Fruit fly (Drosophila melanogaster) whole organism, embryonic: ENCODE results near the gene CG14803.

Source experiments
- Blimp-1 ChIP-seq: fragments of 200-800 bp; sonication (Bioruptor generic); optimal IDR thresholded peaks from 3 replicates; lab custom pipeline; 2018; ENCODE audit warnings: missing biosample characterization, missing genetic modification characterization, mild to moderate bottlenecking, moderate library complexity, missing genetic modification reagents
- BtbVII ChIP-seq: fragments of 200-800 bp; sonication (Bioruptor generic); optimal IDR thresholded peaks from 3 replicates; lab custom pipeline; 2017; ENCODE audit warnings: missing biosample characterization, mild to moderate bottlenecking, missing genetic modification characterization
- CG10543 ChIP-seq: fragments of 200-800 bp; sonication (Bioruptor generic); optimal IDR thresholded peaks from 3 replicates; lab custom pipeline; 2017; ENCODE audit warnings: missing biosample characterization, mild to moderate bottlenecking, missing genetic modification characterization, moderate library complexity
- CG11085 ChIP-seq: fragments of 200-800 bp; sonication (Bioruptor generic); IDR thresholded peaks from 2 replicates; pipeline ENCODE4 v1.3.6; 2022; ENCODE audit warnings: missing biosample characterization, missing genetic modification characterization
- CG11695 ChIP-seq: fragments of 200-800 bp; sonication (Bioruptor generic); IDR thresholded peaks from 3 replicates; pipeline ENCODE4 v1.3.6; 2022; ENCODE audit warnings: missing biosample characterization, missing genetic modification characterization
- CG12071 ChIP-seq: fragments of 200-800 bp; sonication (Bioruptor generic); optimal IDR thresholded peaks from 3 replicates; lab custom pipeline; 2018; ENCODE audit warnings: missing biosample characterization, mild to moderate bottlenecking, missing genetic modification characterization
- CG12104 ChIP-seq: fragments of 200-800 bp; sonication (Bioruptor generic); optimal IDR thresholded peaks from 3 replicates; lab custom pipeline; 2016; ENCODE audit warnings: missing biosample characterization, missing genetic modification characterization
- CG12659 ChIP-seq: fragments of 200-800 bp; sonication (Bioruptor generic); optimal IDR thresholded peaks from 3 replicates; lab custom pipeline; 2017; ENCODE audit warnings: mild to moderate bottlenecking, missing biosample characterization, missing genetic modification reagents, missing genetic modification characterization
- CG14710 ChIP-seq: fragments of 200-800 bp; sonication (Bioruptor generic); optimal IDR thresholded peaks from 3 replicates; lab custom pipeline; 2019; ENCODE audit warnings: missing biosample characterization, mild to moderate bottlenecking, missing genetic modification characterization, moderate library complexity
- CG1529 ChIP-seq: fragments of 200-800 bp; sonication (Bioruptor generic); optimal IDR thresholded peaks from 3 replicates; lab custom pipeline; 2018; ENCODE audit warnings: missing biosample characterization, missing genetic modification characterization
- CG17359 ChIP-seq: fragments of 200-800 bp; sonication (Bioruptor generic); optimal IDR thresholded peaks from 3 replicates; lab custom pipeline; 2018; ENCODE audit warnings: missing biosample characterization, mild to moderate bottlenecking, missing genetic modification characterization, moderate library complexity
- CG2875 ChIP-seq: fragments of 200-800 bp; sonication (Bioruptor generic); optimal IDR thresholded peaks from 2 replicates; lab custom pipeline; 2017; ENCODE audit warnings: missing biosample characterization, mild to moderate bottlenecking, missing genetic modification characterization, missing genetic modification reagents
- CG30431 ChIP-seq: fragments of 200-800 bp; sonication (Bioruptor generic); optimal IDR thresholded peaks from 2 replicates; lab custom pipeline; 2017; ENCODE audit warnings: missing biosample characterization, missing genetic modification characterization
- CG32772 ChIP-seq: fragments of 200-800 bp; sonication (Bioruptor generic); IDR thresholded peaks from 2 replicates; pipeline ENCODE4 v1.3.6; 2022; ENCODE audit warnings: missing biosample characterization, missing genetic modification characterization
- CG3281 ChIP-seq: fragments of 200-800 bp; sonication (Bioruptor generic); optimal IDR thresholded peaks from 3 replicates; lab custom pipeline; 2017; ENCODE audit warnings: missing biosample characterization, mild to moderate bottlenecking, missing genetic modification characterization
- CG33213 ChIP-seq: fragments of 200-800 bp; sonication (Bioruptor generic); optimal IDR thresholded peaks from 3 replicates; lab custom pipeline; 2016; ENCODE audit warnings: missing biosample characterization, missing genetic modification characterization
- CG6765 ChIP-seq: fragments of 200-800 bp; sonication (Bioruptor generic); optimal IDR thresholded peaks from 3 replicates; lab custom pipeline; 2017; ENCODE audit warnings: missing biosample characterization, mild to moderate bottlenecking, missing genetic modification characterization
- CG7357 ChIP-seq: fragments of 200-800 bp; sonication (Bioruptor generic); IDR thresholded peaks from 3 replicates; pipeline ENCODE4 v1.3.6; 2022; ENCODE audit warnings: missing biosample characterization, missing genetic modification characterization
- CG7928 ChIP-seq: fragments of 200-800 bp; sonication (Bioruptor generic); optimal IDR thresholded peaks from 2 replicates; lab custom pipeline; 2017; ENCODE audit warnings: missing biosample characterization, mild to moderate bottlenecking, missing genetic modification characterization
- CG8281 ChIP-seq: fragments of 200-800 bp; sonication (Bioruptor generic); optimal IDR thresholded peaks from 2 replicates; lab custom pipeline; 2018; ENCODE audit warnings: missing biosample characterization, mild to moderate bottlenecking, missing genetic modification characterization, moderate library complexity
- CG8924 ChIP-seq: fragments of 200-800 bp; optimal IDR thresholded peaks from 3 replicates; lab custom pipeline; 2019; ENCODE audit warnings: missing biosample characterization, mild to moderate bottlenecking, missing genetic modification characterization, moderate library complexity
- CG9215 ChIP-seq: fragments of 200-800 bp; sonication (Bioruptor generic); IDR thresholded peaks from 2 replicates; pipeline ENCODE4 v1.3.6; 2022; ENCODE audit warnings: missing biosample characterization, missing genetic modification characterization
- Deaf1 ChIP-seq: fragments of 200-800 bp; optimal IDR thresholded peaks from 3 replicates; lab custom pipeline; 2019; ENCODE audit warnings: missing biosample characterization, mild to moderate bottlenecking, missing genetic modification characterization, moderate library complexity
- E2f2 ChIP-seq: fragments of 200-800 bp; sonication (Bioruptor generic); IDR thresholded peaks from 2 replicates; pipeline ENCODE4 v1.3.6; 2022; ENCODE audit warnings: missing biosample characterization, missing genetic modification characterization
- Eip74EF ChIP-seq, 2 experiments: fragments of 200-800 bp in 1 of 2; fragments of >200 bp in 1 of 2; sonication (Bioruptor generic) in 1 of 2; optimal IDR thresholded peaks; 2 replicates each; lab custom pipeline; 2017 to 2019; ENCODE audit warnings: missing biosample characterization in 2 of 2, missing genetic modification characterization in 2 of 2, mild to moderate bottlenecking in 1 of 2, moderate library complexity in 1 of 2
- Elba2 ChIP-seq: fragments of 200-800 bp; sonication (Bioruptor generic); optimal IDR thresholded peaks from 3 replicates; lab custom pipeline; 2016; ENCODE audit warnings: missing biosample characterization, missing genetic modification characterization
- Gsc ChIP-seq: fragments of 200-800 bp; sonication (Bioruptor generic); IDR thresholded peaks from 2 replicates; pipeline ENCODE4 v1.3.6; 2022; ENCODE audit warnings: missing biosample characterization, missing genetic modification characterization
- HLH54F ChIP-seq: fragments of 200-800 bp; sonication (Bioruptor generic); optimal IDR thresholded peaks from 3 replicates; lab custom pipeline; 2016; ENCODE audit warnings: missing biosample characterization, missing genetic modification characterization
- Hsf ChIP-seq: fragments of 200-800 bp; sonication (Bioruptor generic); optimal IDR thresholded peaks from 3 replicates; lab custom pipeline; 2016; ENCODE audit warnings: missing biosample characterization, missing genetic modification characterization
- Ravus ChIP-seq: fragments of 200-800 bp; sonication (Bioruptor generic); IDR thresholded peaks from 2 replicates; pipeline ENCODE4 v1.3.6; 2022; ENCODE audit warnings: missing biosample characterization, missing genetic modification characterization
- Rx ChIP-seq: fragments of 200-800 bp; sonication (Bioruptor generic); IDR thresholded peaks from 2 replicates; pipeline ENCODE4 v1.3.6; 2022; ENCODE audit warnings: missing biosample characterization, missing genetic modification characterization
- Sin3A ChIP-seq: fragments of >200 bp; optimal IDR thresholded peaks from 2 replicates; lab custom pipeline; 2018
- Spps ChIP-seq: fragments of 200-800 bp; sonication (Bioruptor generic); optimal IDR thresholded peaks from 2 replicates; lab custom pipeline; 2018; ENCODE audit warnings: missing biosample characterization, mild to moderate bottlenecking, missing genetic modification characterization
- Sry-δ ChIP-seq: fragments of 200-800 bp; sonication (Bioruptor generic); optimal IDR thresholded peaks from 2 replicates; lab custom pipeline; 2016; ENCODE audit warnings: missing biosample characterization, missing genetic modification characterization
- Tbp ChIP-seq: fragments of >200 bp; optimal IDR thresholded peaks from 2 replicates; lab custom pipeline; 2018; ENCODE audit warnings: missing biosample characterization, missing genetic modification characterization
- Xrp1 ChIP-seq: fragments of 200-800 bp; sonication (Bioruptor generic); IDR thresholded peaks from 2 replicates; pipeline ENCODE4 v1.3.6; 2022; ENCODE audit warnings: missing biosample characterization, missing genetic modification characterization
- chm ChIP-seq: fragments of 200-800 bp; sonication (Bioruptor generic); IDR thresholded peaks from 2 replicates; pipeline ENCODE4 v1.3.6; 2022; ENCODE audit warnings: missing biosample characterization, missing genetic modification characterization
- cwo ChIP-seq: fragments of 200-800 bp; sonication (Bioruptor generic); optimal IDR thresholded peaks from 3 replicates; lab custom pipeline; 2017; ENCODE audit warnings: missing biosample characterization, missing genetic modification characterization, mild to moderate bottlenecking, moderate library complexity, missing genetic modification reagents
- dpn ChIP-seq, 2 experiments: fragments of 200-800 bp; sonication (Bioruptor generic); optimal IDR thresholded peaks; 3 replicates each; lab custom pipeline; 2016; ENCODE audit warnings: missing biosample characterization in 2 of 2, missing genetic modification characterization in 2 of 2
- eyg ChIP-seq: fragments of 200-800 bp; sonication (Bioruptor generic); optimal IDR thresholded peaks from 3 replicates; lab custom pipeline; 2016; ENCODE audit warnings: missing biosample characterization, missing genetic modification characterization
- gfzf ChIP-seq: fragments of 200-800 bp; sonication (Bioruptor generic); optimal IDR thresholded peaks from 2 replicates; lab custom pipeline; 2016; ENCODE audit warnings: missing biosample characterization, mild to moderate bottlenecking, missing genetic modification characterization, moderate library complexity
- hkb ChIP-seq, 2 experiments: fragments of 200-800 bp in 1 of 2; fragments of >200 bp in 1 of 2; sonication (Bioruptor generic) in 1 of 2; IDR thresholded peaks in 1 of 2; optimal IDR thresholded peaks in 1 of 2; 2 replicates each; pipeline versions ENCODE4 v1.3.6 to Lab custom; 2017 to 2022; ENCODE audit warnings: missing biosample characterization in 1 of 2, missing genetic modification characterization in 1 of 2
- jigr1 ChIP-seq: fragments of 200-800 bp; sonication (Bioruptor generic); IDR thresholded peaks from 3 replicates; pipeline ENCODE4 v1.3.6; 2022; ENCODE audit warnings: missing biosample characterization, missing genetic modification characterization
- nom ChIP-seq: fragments of 200-800 bp; sonication (Bioruptor generic); optimal IDR thresholded peaks from 2 replicates; lab custom pipeline; 2017; ENCODE audit warnings: missing biosample characterization, missing genetic modification characterization, mild to moderate bottlenecking, moderate library complexity, missing genetic modification reagents
- pan ChIP-seq, 4 experiments: fragments of >200 bp in 3 of 4; fragments of 200-800 bp in 1 of 4; sonication (Bioruptor generic) in 1 of 4; optimal IDR thresholded peaks in 3 of 4; IDR thresholded peaks in 1 of 4; 2 replicates each; pipeline versions ENCODE4 v1.3.6 to Lab custom; 2017 to 2022; ENCODE audit warnings: missing biosample characterization in 2 of 4, missing genetic modification characterization in 2 of 4, mixed read lengths in 1 of 4
- pho ChIP-seq: fragments of 200-800 bp; sonication (Bioruptor generic); optimal IDR thresholded peaks from 2 replicates; lab custom pipeline; 2016; ENCODE audit warnings: missing biosample characterization, missing genetic modification characterization
- pros ChIP-seq: fragments of 200-800 bp; sonication (Bioruptor generic); optimal IDR thresholded peaks from 3 replicates; lab custom pipeline; 2019; ENCODE audit warnings: missing biosample characterization, mild to moderate bottlenecking, missing genetic modification characterization, moderate library complexity
- run ChIP-seq: fragments of 200-800 bp; sonication (Bioruptor generic); optimal IDR thresholded peaks from 3 replicates; lab custom pipeline; 2018; ENCODE audit warnings: missing biosample characterization, mild to moderate bottlenecking, missing genetic modification characterization
- slp2 ChIP-seq: fragments of 200-800 bp; sonication (Bioruptor generic); optimal IDR thresholded peaks from 2 replicates; lab custom pipeline; 2016; ENCODE audit warnings: missing biosample characterization, missing genetic modification characterization

The CG14803 gene

DNA sequence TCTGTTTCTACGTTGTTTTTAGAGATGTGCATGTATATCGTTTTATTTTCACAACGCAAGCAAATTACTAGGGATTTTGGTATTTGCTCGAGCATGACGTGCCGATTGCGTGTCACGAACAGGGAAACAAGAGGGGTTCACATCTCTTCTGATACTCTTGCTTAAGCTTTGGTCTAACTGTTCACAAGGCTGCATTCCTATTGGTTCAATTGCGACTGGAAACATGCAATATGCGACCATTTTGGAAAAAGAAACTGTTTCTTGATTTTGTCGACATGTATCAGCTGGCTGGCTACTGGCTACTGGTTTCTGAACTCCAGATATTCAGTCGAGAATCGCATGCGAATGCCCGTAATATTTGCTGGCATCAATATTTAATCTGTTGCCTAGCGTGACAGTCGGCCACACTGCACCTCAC lies 11.5 kb downstream of the CG14803 start, which contains the start of gene Coa8 (continued):
- no peak for TF ChIP-seq Tbp (GFP tag; lab: Kevin White, UChicago)
- no peak for TF ChIP-seq CG14710 (tag; lab: Kevin White, UChicago)
- peak; percentile 7 for TF ChIP-seq CG8924 (tag; lab: Kevin White, UChicago)
- TF ChIP-seq HLH54F (GFP tag; lab: Kevin White, UChicago) = peak; percentile 43
- TF ChIP-seq E2f2 (GFP tag; lab: Robert Waterston, UW) = 0 out of 2 replicates have a peak, but pooled peaks have one; percentile 18
- no peak for TF ChIP-seq slp2 (GFP tag; lab: Kevin White, UChicago)
- TF ChIP-seq Xrp1 (GFP tag; lab: Robert Waterston, UW) = peak; percentile 44
- TF ChIP-seq Blimp-1 (GFP tag; lab: Kevin White, UChicago) = peak; percentile 2
- TF ChIP-seq CG9215 = peak; percentile 50
- no peak for TF ChIP-seq Deaf1 (tag; lab: Kevin White, UChicago)
- TF ChIP-seq Elba2 (GFP tag; lab: Kevin White, UChicago) = peak; percentile 22
- TF ChIP-seq pho (GFP tag; lab: Kevin White, UChicago) = peak; percentile 44
- no peak for TF ChIP-seq chm (GFP tag; lab: Robert Waterston, UW)
- no peak for TF ChIP-seq Eip74EF (GFP tag; optimal IDR thresholded peaks at IDR 0.05; lab: Kevin White, UChicago)
- TF ChIP-seq CG10543 (GFP tag; lab: Kevin White, UChicago) = no peak
- TF ChIP-seq CG7928 (GFP tag; lab: Kevin White, UChicago) = no peak
- no peak for TF ChIP-seq pan (optimal IDR thresholded peaks at IDR 0.05; lab: Kevin White, UChicago)
- peak in 1 of 2 experiments; percentile 54 for TF ChIP-seq pan (GFP tag; optimal IDR thresholded peaks at IDR 0.05 in 1 of 2, IDR thresholded peaks at IDR 0.05 in 1 of 2)
- 0 out of 2 replicates have a peak, but pooled peaks have one; percentile 47 for TF ChIP-seq CG32772 (GFP tag; lab: Robert Waterston, UW)
- TF ChIP-seq CG12071 (GFP tag; lab: Kevin White, UChicago) = no peak
- TF ChIP-seq Ravus (GFP tag; lab: Robert Waterston, UW) = no peak; the same call in 1 of the 2 replicates
- peak; percentile 39 for TF ChIP-seq Sin3A (lab: Kevin White, UChicago)
- TF ChIP-seq BtbVII (GFP tag; lab: Kevin White, UChicago) = peak; percentile 10
- no peak for TF ChIP-seq jigr1 (GFP tag; lab: Robert Waterston, UW)
- TF ChIP-seq dpn (GFP tag; optimal IDR thresholded peaks at IDR 0.05; lab: Kevin White, UChicago) = peak; percentile 24 to 26
- no peak for TF ChIP-seq CG30431
- TF ChIP-seq CG33213 (GFP tag; lab: Kevin White, UChicago) = no peak
- no peak for TF ChIP-seq run
- peak; percentile 49; the same call in 2 of the 3 replicates for TF ChIP-seq CG11695 (GFP tag; lab: Robert Waterston, UW)
- peak; percentile 21 for TF ChIP-seq Hsf (GFP tag; lab: Kevin White, UChicago)
- TF ChIP-seq CG2875 (GFP tag; lab: Kevin White, UChicago) = no peak
- TF ChIP-seq CG7357 (GFP tag; lab: Robert Waterston, UW) = 0 out of 3 replicates have a peak, but pooled peaks have one; percentile 5
- peak; percentile 17 for TF ChIP-seq CG6765
- no peak for TF ChIP-seq pros (GFP tag; lab: Kevin White, UChicago)
- TF ChIP-seq CG1529 (GFP tag; lab: Kevin White, UChicago) = no peak
- TF ChIP-seq hkb (optimal IDR thresholded peaks at IDR 0.05; lab: Kevin White, UChicago) = no peak
- TF ChIP-seq hkb (GFP tag; IDR thresholded peaks at IDR 0.05; lab: Robert Waterston, UW) = peak; percentile 49; the same call in 1 of the 2 replicates
- TF ChIP-seq cwo (GFP tag; lab: Kevin White, UChicago) = no peak
- peak; percentile 25 for TF ChIP-seq CG12659 (GFP tag; lab: Kevin White, UChicago)
- peak; percentile 14; the same call in 1 of the 2 replicates for TF ChIP-seq Rx (GFP tag; lab: Robert Waterston, UW)
- no peak for TF ChIP-seq Gsc (GFP tag; lab: Robert Waterston, UW)
- no peak for TF ChIP-seq CG12104 (GFP tag; lab: Kevin White, UChicago)
- 0 out of 2 replicates have a peak, but pooled peaks have one; percentile 14 for TF ChIP-seq CG11085 (GFP tag; lab: Robert Waterston, UW)
- TF ChIP-seq Sry-δ (GFP tag; lab: Kevin White, UChicago) = peak; percentile 52
- no peak for TF ChIP-seq CG8281 (tag; lab: Kevin White, UChicago)
- peak; percentile 12 for TF ChIP-seq CG17359 (tag; lab: Kevin White, UChicago)
- no peak for TF ChIP-seq Spps (tag; lab: Kevin White, UChicago)
- TF ChIP-seq gfzf = peak; percentile 69
- TF ChIP-seq nom (GFP tag; lab: Kevin White, UChicago) = no peak
- TF ChIP-seq CG3281 (GFP tag; lab: Kevin White, UChicago) = peak; percentile 21
- TF ChIP-seq eyg (GFP tag; lab: Kevin White, UChicago) = no peak
